Fruit fly (Drosophila melanogaster): ENCODE data around the gene bab2.

bab2 gene

DNA sequence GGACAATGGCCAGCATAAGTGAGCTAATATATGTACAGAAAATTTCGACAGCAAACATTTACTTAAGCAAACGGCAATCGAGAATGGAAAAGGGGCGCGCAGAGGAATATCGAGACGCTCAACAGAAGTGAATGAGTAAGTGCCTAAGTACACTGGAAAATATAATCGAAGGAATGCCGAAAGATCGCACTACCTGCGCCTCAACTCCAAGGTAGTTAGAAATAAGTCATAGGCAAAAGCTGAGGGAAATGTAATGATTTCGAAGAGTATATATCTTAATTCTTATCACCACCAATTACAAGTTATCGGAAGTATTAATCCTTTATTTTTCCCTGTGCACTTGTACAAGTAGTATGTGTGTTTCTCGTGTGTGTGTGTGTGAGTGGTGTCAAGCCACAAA, 39.6 kb downstream of the bab2 start:
- TF ChIP-seq tj (GFP tag; optimal IDR thresholded peaks at IDR 0.05) (no peak), CG14711 (tag; optimal IDR thresholded peaks at IDR 0.05) (no peak), kay (GFP tag; ENCODE audit: borderline replicate concordance) (no peak), CG12768 (GFP tag; optimal IDR thresholded peaks at IDR 0.05) (no peak), CG7101 (tag; optimal IDR thresholded peaks at IDR 0.05) (no peak)

DNA sequence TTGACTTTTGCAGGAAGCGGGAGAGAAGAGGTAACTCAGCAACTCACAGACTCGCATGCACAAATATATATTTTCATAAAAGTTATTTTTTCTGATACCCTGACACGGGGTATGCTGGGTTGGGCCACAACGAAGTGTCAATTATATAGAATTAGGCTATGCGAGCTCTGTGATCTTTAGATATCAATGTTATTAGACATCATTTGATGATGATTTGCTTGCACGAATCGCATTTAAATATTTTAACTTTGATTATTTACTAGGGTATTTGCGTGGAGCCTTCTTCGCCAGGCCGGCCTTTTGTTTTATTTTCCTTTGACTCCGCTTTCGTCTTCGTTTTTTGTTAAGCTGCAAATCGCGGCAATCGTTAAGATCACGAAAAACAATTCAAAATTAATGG, 47.5 kb downstream of the bab2 start:
- TF ChIP-seq Hr96 (GFP tag; optimal IDR thresholded peaks at IDR 0.05) (no peak), CG33017 (tag; optimal IDR thresholded peaks at IDR 0.05) (no peak), kay (GFP tag; ENCODE audit: borderline replicate concordance) (no peak), cic (GFP tag; optimal IDR thresholded peaks at IDR 0.05) (no peak), Crg-1 (GFP tag; optimal IDR thresholded peaks at IDR 0.05) (no peak), ovo (GFP tag; optimal IDR thresholded peaks at IDR 0.05) (no peak), CG12768 (GFP tag; optimal IDR thresholded peaks at IDR 0.05) (no peak), Mnt (GFP tag; optimal IDR thresholded peaks at IDR 0.05) (no peak)

DNA sequence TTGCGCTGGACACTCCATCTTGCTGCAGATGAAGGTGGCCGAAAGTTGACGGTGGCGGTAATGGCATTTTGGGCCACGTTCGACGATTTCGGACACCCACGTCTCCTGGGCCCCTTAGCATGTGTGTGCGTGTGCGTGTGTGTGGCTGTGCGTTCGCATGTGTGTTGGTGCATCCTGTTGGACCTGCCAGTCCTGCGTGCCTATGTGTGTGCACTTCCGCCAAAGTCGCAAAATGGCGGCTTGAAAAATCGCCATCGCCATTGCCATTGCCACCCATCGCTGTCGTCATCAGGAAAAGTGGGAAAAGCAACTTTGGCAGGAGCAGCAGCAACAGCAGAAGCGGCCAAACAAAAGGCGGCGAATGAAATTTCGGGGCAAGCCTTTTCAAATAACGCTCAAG, 53.3 kb downstream of the bab2 start:
- no peak for TF ChIP-seq CG7045 (GFP tag; optimal IDR thresholded peaks at IDR 0.05)
- TF ChIP-seq Hr96 (GFP tag; optimal IDR thresholded peaks at IDR 0.05), result no peak
- TF ChIP-seq Clk (GFP tag; optimal IDR thresholded peaks at IDR 0.05), result no peak

DNA sequence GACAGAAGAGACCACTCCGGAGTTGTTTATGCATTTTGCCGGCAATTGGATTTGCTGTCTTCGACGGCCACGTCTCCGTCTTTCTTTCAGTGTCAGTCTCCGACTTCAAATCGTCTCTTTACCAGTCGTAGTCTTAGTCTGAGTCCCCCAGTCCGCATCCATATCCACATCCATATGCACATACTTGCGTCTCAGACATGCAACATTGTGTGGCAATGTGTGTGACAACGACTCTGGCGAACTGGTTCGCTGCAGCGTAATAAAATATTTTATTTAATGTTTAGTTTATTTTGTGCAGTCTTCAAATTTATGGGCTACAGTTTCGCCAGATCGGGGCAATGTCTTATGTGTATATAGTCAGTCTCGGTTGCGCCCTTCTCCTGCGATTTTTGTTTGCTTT, 55.4 kb downstream of the bab2 start:
- no peak for TF ChIP-seq CG5204 (GFP tag; optimal IDR thresholded peaks at IDR 0.05)
- TF ChIP-seq Mnt (GFP tag; optimal IDR thresholded peaks at IDR 0.05), result no peak
- no peak for TF ChIP-seq cic (GFP tag; optimal IDR thresholded peaks at IDR 0.05)
- no peak for TF ChIP-seq CG33017 (tag; optimal IDR thresholded peaks at IDR 0.05)
- TF ChIP-seq cnc (optimal IDR thresholded peaks at IDR 0.05), result no peak
- TF ChIP-seq Crg-1 (GFP tag; optimal IDR thresholded peaks at IDR 0.05), result no peak

DNA sequence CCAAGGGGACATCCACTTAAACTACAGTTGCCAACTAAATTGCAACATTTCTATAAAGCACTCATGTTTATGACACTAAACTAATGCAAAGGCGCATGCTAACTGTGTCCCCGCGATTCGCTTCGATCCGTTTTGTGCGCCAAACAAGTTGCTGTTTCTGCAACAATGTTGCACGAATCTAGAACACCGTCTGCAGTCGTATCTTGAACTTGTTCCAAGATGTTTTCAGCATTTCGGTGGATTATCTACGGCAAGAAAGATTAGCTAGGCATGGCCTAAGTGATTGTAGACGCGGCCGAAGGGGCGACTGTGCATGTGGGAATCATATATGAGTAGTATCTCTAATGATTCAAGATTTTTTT, 56.9 kb downstream of the bab2 start:
- TF ChIP-seq Clk (GFP tag; optimal IDR thresholded peaks at IDR 0.05) (no peak), CG11617 (GFP tag; optimal IDR thresholded peaks at IDR 0.05) (no peak), tj (GFP tag; optimal IDR thresholded peaks at IDR 0.05) (no peak), CG7101 (tag; optimal IDR thresholded peaks at IDR 0.05) (no peak), Hr96 (GFP tag; optimal IDR thresholded peaks at IDR 0.05) (no peak), cic (GFP tag; optimal IDR thresholded peaks at IDR 0.05) (no peak), pad (GFP tag; optimal IDR thresholded peaks at IDR 0.05) (no peak), cnc (optimal IDR thresholded peaks at IDR 0.05) (no peak), CG5204 (GFP tag; optimal IDR thresholded peaks at IDR 0.05) (no peak), CG14711 (tag; optimal IDR thresholded peaks at IDR 0.05) (no peak), CG7045 (GFP tag; optimal IDR thresholded peaks at IDR 0.05) (no peak), Mnt (GFP tag; optimal IDR thresholded peaks at IDR 0.05) (no peak), bab1 (GFP tag; optimal IDR thresholded peaks at IDR 0.05) (no peak), Crg-1 (GFP tag; optimal IDR thresholded peaks at IDR 0.05) (no peak), toe (GFP tag; optimal IDR thresholded peaks at IDR 0.05) (no peak), CG33017 (tag; optimal IDR thresholded peaks at IDR 0.05) (no peak), CG1620 (GFP tag; optimal IDR thresholded peaks at IDR 0.05) (no peak), ovo (GFP tag; optimal IDR thresholded peaks at IDR 0.05) (no peak), CG12768 (GFP tag; optimal IDR thresholded peaks at IDR 0.05) (no peak), kay (GFP tag; ENCODE audit: borderline replicate concordance) (no peak)

DNA sequence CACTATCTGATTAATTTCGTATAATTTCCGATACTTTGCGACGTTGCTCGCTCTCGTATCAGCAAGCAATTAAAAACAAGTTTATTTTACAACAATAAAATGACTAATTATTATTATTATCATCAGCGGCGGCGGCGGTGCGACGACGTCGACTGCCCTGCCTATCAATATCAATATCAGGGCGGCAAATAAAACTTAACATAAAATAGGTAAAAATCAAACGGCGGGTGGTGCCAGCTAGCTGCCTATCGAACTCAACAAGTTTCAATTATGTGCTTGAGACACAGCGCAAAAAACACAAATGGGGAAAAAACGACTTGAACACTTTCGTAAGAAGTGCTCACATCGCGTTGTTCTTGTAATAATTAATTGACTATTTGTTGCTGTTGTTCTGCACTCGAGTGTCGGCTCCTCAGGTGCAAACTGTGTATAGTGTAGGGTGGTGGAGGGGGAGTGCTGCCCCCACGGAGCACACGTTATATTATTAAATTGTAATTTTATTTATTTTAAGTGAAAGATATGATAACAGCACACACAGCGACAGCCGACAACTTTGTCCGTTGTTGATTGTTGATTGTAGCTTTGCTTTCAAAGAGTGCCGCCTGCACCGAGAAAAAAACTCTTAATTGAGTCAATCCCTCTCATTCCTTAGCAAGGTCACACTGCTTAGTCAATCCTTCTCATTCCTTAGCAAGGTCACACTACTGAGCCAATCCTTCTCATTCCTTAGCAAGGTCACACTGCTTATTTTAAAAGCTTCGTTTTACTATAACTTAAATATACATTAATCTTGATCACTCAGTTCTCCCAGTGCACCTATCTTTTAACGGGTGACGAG, 57.5 kb downstream of the bab2 start:
- TF ChIP-seq Clk (GFP tag; optimal IDR thresholded peaks at IDR 0.05), result no peak
- no peak for TF ChIP-seq Hr96 (GFP tag; optimal IDR thresholded peaks at IDR 0.05)
- TF ChIP-seq cic (GFP tag; optimal IDR thresholded peaks at IDR 0.05), result peak; percentile 19
- TF ChIP-seq CG14711 (tag; optimal IDR thresholded peaks at IDR 0.05), result no peak
- TF ChIP-seq kay (GFP tag; ENCODE audit: borderline replicate concordance), result peak; percentile 83

DNA sequence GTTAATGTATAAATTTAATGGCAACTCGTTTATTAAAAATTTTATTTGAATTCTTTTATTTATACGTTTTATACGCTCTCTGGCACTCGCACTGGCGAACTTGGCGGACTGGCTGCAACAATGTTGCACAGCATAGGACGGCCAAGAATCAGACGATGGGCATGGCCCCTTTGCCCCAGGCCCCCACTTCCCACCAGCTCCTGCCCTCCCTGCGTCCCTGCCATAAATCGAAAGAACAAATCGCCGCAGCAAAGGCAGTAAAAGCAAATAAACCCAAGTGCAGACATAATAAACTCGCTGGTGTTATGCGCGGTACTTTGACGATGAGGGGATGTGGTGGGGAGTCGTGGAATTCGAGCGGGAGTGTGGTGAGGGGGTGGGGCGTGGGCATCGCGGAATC, 58.6 kb downstream of the bab2 start:
- TF ChIP-seq CG7101 (tag; optimal IDR thresholded peaks at IDR 0.05) (no peak), cic (GFP tag; optimal IDR thresholded peaks at IDR 0.05) (no peak), Mnt (GFP tag; optimal IDR thresholded peaks at IDR 0.05) (no peak), CG33017 (tag; optimal IDR thresholded peaks at IDR 0.05) (no peak), ovo (GFP tag; optimal IDR thresholded peaks at IDR 0.05) (no peak), CG11617 (GFP tag; optimal IDR thresholded peaks at IDR 0.05) (no peak), cnc (optimal IDR thresholded peaks at IDR 0.05) (no peak), Hr96 (GFP tag; optimal IDR thresholded peaks at IDR 0.05) (no peak), tj (GFP tag; optimal IDR thresholded peaks at IDR 0.05) (no peak), CG1620 (GFP tag; optimal IDR thresholded peaks at IDR 0.05) (no peak), toe (GFP tag; optimal IDR thresholded peaks at IDR 0.05) (no peak), pad (GFP tag; optimal IDR thresholded peaks at IDR 0.05) (no peak), CG5204 (GFP tag; optimal IDR thresholded peaks at IDR 0.05) (no peak), Crg-1 (GFP tag; optimal IDR thresholded peaks at IDR 0.05) (no peak), CG14711 (tag; optimal IDR thresholded peaks at IDR 0.05) (no peak), Clk (GFP tag; optimal IDR thresholded peaks at IDR 0.05) (no peak)
